Worm (Caenorhabditis elegans) whole organism, midembryonic: Measurements from ENCODE around the gene Y47D3A.20.

Experiments used
- T22C8.4 ChIP-seq: fragments of 200-800 bp; sonication (Bioruptor generic); IDR thresholded peaks from 2 replicates; pipeline ENCODE4 v1.3.6; 2022; ENCODE audit warnings: missing genetic modification characterization, missing compliant biosample characterization
- cog-1 ChIP-seq: sonication (generic microtip); optimal IDR thresholded peaks from 2 replicates; lab custom pipeline; 2016; ENCODE audit warnings: missing genetic modification characterization, missing compliant biosample characterization
- klf-2 ChIP-seq: fragments of 200-800 bp; sonication (Bioruptor generic); conservative IDR thresholded peaks from 2 replicates; pipeline ENCODE4 v1.3.6; 2022; ENCODE audit warnings: missing genetic modification reagents, missing genetic modification characterization, missing compliant biosample characterization
- med-1 ChIP-seq: sonication (generic microtip); optimal IDR thresholded peaks from 2 replicates; lab custom pipeline; 2017; ENCODE audit warnings: missing genetic modification characterization, mild to moderate bottlenecking, missing compliant biosample characterization, antibody characterized with exemption, missing genetic modification reagents; ENCODE audit not compliant: insufficient read depth
- ref-1 ChIP-seq: fragments of 200-800 bp; sonication (Bioruptor generic); conservative IDR thresholded peaks from 2 replicates; pipeline ENCODE4 v1.3.6; 2022; ENCODE audit warnings: missing genetic modification reagents, missing genetic modification characterization, missing compliant biosample characterization
- ztf-23 ChIP-seq: fragments of 200-800 bp; sonication (Bioruptor generic); IDR thresholded peaks from 2 replicates; pipeline ENCODE4 v1.3.6; 2022; ENCODE audit warnings: missing genetic modification reagents, missing genetic modification characterization, missing compliant biosample characterization
- ztf-29 ChIP-seq: fragments of 200-800 bp; sonication (Bioruptor generic); IDR thresholded peaks from 2 replicates; pipeline ENCODE4 v1.3.6; 2022; ENCODE audit warnings: missing genetic modification reagents, missing genetic modification characterization, missing compliant biosample characterization

- no peak for TF ChIP-seq ztf-23 (GFP tag; lab: Robert Waterston, UW)
- TF ChIP-seq T22C8.4 (GFP tag; lab: Robert Waterston, UW): no peak
- TF ChIP-seq med-1 (GFP tag; lab: Kevin White, UChicago): no peak
- TF ChIP-seq klf-2: no peak
- no peak for TF ChIP-seq cog-1 (tag; lab: Kevin White, UChicago)
- TF ChIP-seq ref-1 (GFP tag; lab: Robert Waterston, UW): no peak
- TF ChIP-seq ztf-29 (GFP tag; lab: Robert Waterston, UW): no peak
Measured at ce11 chrIII:11244820-11245219, 30.0 kb upstream of the Y47D3A.20 start, which contains the start of gene rsks-1.
